Worm (Caenorhabditis elegans) whole organism, mixed stage, embryonic: ENCODE data around the gene apt-9.

Experiments
- blmp-1 ChIP-seq: fragments of 150-350 bp; optimal IDR thresholded peaks from 2 replicates; lab custom pipeline; 2014; ENCODE audit warnings: missing biosample characterization, missing genetic modification characterization
- elt-1 ChIP-seq: sonication (generic microtip); optimal IDR thresholded peaks from 2 replicates; lab custom pipeline; 2017; ENCODE audit warnings: missing genetic modification characterization, mild to moderate bottlenecking, missing compliant biosample characterization, antibody characterized with exemption, moderate library complexity, borderline replicate concordance; ENCODE audit not compliant: insufficient read depth
- elt-3 ChIP-seq: fragments of 150-350 bp; optimal IDR thresholded peaks from 2 replicates; lab custom pipeline; 2014; ENCODE audit warnings: missing biosample characterization, missing genetic modification characterization
- lin-13 ChIP-seq: fragments of 150-350 bp; optimal IDR thresholded peaks from 2 replicates; lab custom pipeline; 2014; ENCODE audit warnings: missing biosample characterization, missing genetic modification characterization
- mep-1 ChIP-seq: fragments of 150-350 bp; optimal IDR thresholded peaks from 2 replicates; lab custom pipeline; 2017; ENCODE audit warnings: missing biosample characterization, missing genetic modification reagents, missing genetic modification characterization, inconsistent platforms
- nhr-12 ChIP-seq: fragments of 150-350 bp; optimal IDR thresholded peaks from 2 replicates; lab custom pipeline; 2014; ENCODE audit warnings: missing biosample characterization, missing genetic modification characterization
- nhr-237 ChIP-seq: fragments of 150-350 bp; optimal IDR thresholded peaks from 2 replicates; lab custom pipeline; 2014; ENCODE audit warnings: missing biosample characterization, missing genetic modification characterization
- nhr-28 ChIP-seq: fragments of 150-350 bp; optimal IDR thresholded peaks from 2 replicates; lab custom pipeline; 2014; ENCODE audit warnings: missing biosample characterization, missing genetic modification characterization
- snpc-4 ChIP-seq: fragments of 150-350 bp; optimal IDR thresholded peaks from 2 replicates; lab custom pipeline; 2014; ENCODE audit warnings: missing biosample characterization, missing genetic modification characterization
- unc-120 ChIP-seq: sonication (generic microtip); optimal IDR thresholded peaks from 2 replicates; lab custom pipeline; 2017; ENCODE audit warnings: missing genetic modification characterization, missing compliant biosample characterization; ENCODE audit not compliant: poor library complexity, severe bottlenecking
- ztf-11 ChIP-seq: fragments of 150-350 bp; optimal IDR thresholded peaks from 2 replicates; lab custom pipeline; 2014; ENCODE audit warnings: missing biosample characterization, missing genetic modification characterization

ce11 chrX:11038221-11038620 is 30.1 kb upstream of the apt-9 start:
- TF ChIP-seq mep-1 (tag; lab: Kevin White, UChicago): no peak
- no peak for TF ChIP-seq nhr-28
- TF ChIP-seq unc-120: no peak
- TF ChIP-seq nhr-12 (tag; lab: Kevin White, UChicago): no peak
- no peak for TF ChIP-seq elt-3 (tag; lab: Kevin White, UChicago)
- TF ChIP-seq blmp-1: no peak
- TF ChIP-seq lin-13: no peak
- TF ChIP-seq nhr-237 (tag; lab: Kevin White, UChicago): no peak
- no peak for TF ChIP-seq snpc-4
- TF ChIP-seq ztf-11: no peak
- no peak for TF ChIP-seq elt-1 (tag; lab: Kevin White, UChicago)
